Worm (Caenorhabditis elegans): ENCODE measurements around the gene abts-4.
A peak's percentile ranks its signal among the peaks of the same experiment; 100 is the strongest.

DNA sequence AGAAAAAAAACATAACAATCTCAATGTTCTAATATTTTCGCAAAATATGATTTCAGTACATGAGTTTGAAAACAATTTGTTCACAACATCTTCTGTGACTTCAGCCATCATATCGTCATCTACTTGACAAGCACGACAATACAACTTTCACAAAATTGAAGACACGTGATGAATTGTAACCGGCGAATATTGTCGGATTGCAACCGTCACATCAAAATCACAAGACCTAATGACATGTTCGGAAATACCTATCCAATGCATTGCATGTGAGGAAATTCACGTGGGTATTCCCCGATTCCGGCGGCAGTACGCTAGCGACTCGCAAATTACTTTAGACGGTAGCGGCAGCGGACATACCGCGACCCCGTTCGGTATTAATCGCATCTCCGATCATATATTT lies 20.0 kb downstream of the abts-4 start:
- peak; percentile 53 for TF ChIP-seq unc-62 (GFP tag; optimal IDR thresholded peaks at IDR 0.05)
- TF ChIP-seq mab-5 (tag; optimal IDR thresholded peaks at IDR 0.05): no peak
- no peak for TF ChIP-seq ztf-11 (tag; optimal IDR thresholded peaks at IDR 0.05)
- no peak for TF ChIP-seq skn-1 (tag; optimal IDR thresholded peaks at IDR 0.05)

Data from whole organism, L2 larva.